Fruit fly (Drosophila melanogaster) whole organism, embryonic: ENCODE results near the gene PLCXD.

Experiments used
- BEAF-32 ChIP-seq: fragments of 200-800 bp; sonication (Bioruptor generic); optimal IDR thresholded peaks from 3 replicates; lab custom pipeline; 2017; ENCODE audit warnings: missing biosample characterization, missing genetic modification characterization, mild to moderate bottlenecking, moderate library complexity, missing genetic modification reagents
- CG12391 ChIP-seq: fragments of 200-800 bp; sonication (Bioruptor generic); optimal IDR thresholded peaks from 3 replicates; lab custom pipeline; 2018; ENCODE audit warnings: missing biosample characterization, mild to moderate bottlenecking, missing genetic modification characterization, moderate library complexity
- CG14710 ChIP-seq: fragments of 200-800 bp; sonication (Bioruptor generic); optimal IDR thresholded peaks from 3 replicates; lab custom pipeline; 2019; ENCODE audit warnings: missing biosample characterization, mild to moderate bottlenecking, missing genetic modification characterization, moderate library complexity
- CG15269 ChIP-seq: fragments of 200-800 bp; sonication (Bioruptor generic); optimal IDR thresholded peaks from 2 replicates; lab custom pipeline; 2018; ENCODE audit warnings: missing biosample characterization, mild to moderate bottlenecking, missing genetic modification characterization, moderate library complexity
- CG17802 ChIP-seq: fragments of 200-800 bp; sonication (Bioruptor generic); optimal IDR thresholded peaks from 2 replicates; lab custom pipeline; 2018; ENCODE audit warnings: missing biosample characterization, mild to moderate bottlenecking, missing genetic modification characterization, moderate library complexity
- CG2889 ChIP-seq: fragments of 200-800 bp; sonication (Bioruptor generic); IDR thresholded peaks from 3 replicates; pipeline ENCODE4 v1.3.6; 2022; ENCODE audit warnings: missing biosample characterization, missing genetic modification characterization
- CG31224 ChIP-seq: fragments of 200-800 bp; sonication (Bioruptor generic); IDR thresholded peaks from 2 replicates; pipeline ENCODE4 v1.3.6; 2022; ENCODE audit warnings: missing biosample characterization, missing genetic modification characterization
- CG31388 ChIP-seq: fragments of 200-800 bp; sonication (Bioruptor generic); optimal IDR thresholded peaks from 2 replicates; lab custom pipeline; 2016; ENCODE audit warnings: missing biosample characterization, missing genetic modification characterization
- CG33557 ChIP-seq: fragments of 200-800 bp; sonication (Bioruptor generic); optimal IDR thresholded peaks from 2 replicates; lab custom pipeline; 2019; ENCODE audit warnings: missing biosample characterization, mild to moderate bottlenecking, missing genetic modification characterization, moderate library complexity
- CG43689 ChIP-seq: fragments of 200-800 bp; sonication (Bioruptor generic); IDR thresholded peaks from 2 replicates; pipeline ENCODE4 v1.3.6; 2022; ENCODE audit warnings: missing biosample characterization, missing genetic modification characterization
- CG6813 ChIP-seq: fragments of 200-800 bp; sonication (Bioruptor generic); optimal IDR thresholded peaks from 2 replicates; lab custom pipeline; 2017; ENCODE audit warnings: missing biosample characterization, missing genetic modification characterization, mild to moderate bottlenecking, moderate library complexity, missing genetic modification reagents
- CG7271 ChIP-seq: fragments of 200-800 bp; sonication (Bioruptor generic); optimal IDR thresholded peaks from 2 replicates; lab custom pipeline; 2018; ENCODE audit warnings: missing biosample characterization, mild to moderate bottlenecking, missing genetic modification characterization, moderate library complexity
- CG7786 ChIP-seq: fragments of 200-800 bp; sonication (Bioruptor generic); optimal IDR thresholded peaks from 2 replicates; lab custom pipeline; 2016; ENCODE audit warnings: missing biosample characterization, missing genetic modification characterization
- CG7963 ChIP-seq: fragments of 200-800 bp; sonication (Bioruptor generic); IDR thresholded peaks from 3 replicates; pipeline ENCODE4 v1.3.6; 2022; ENCODE audit warnings: missing biosample characterization, missing genetic modification characterization; ENCODE audit not compliant: partially characterized antibody
- CG7987 ChIP-seq: fragments of 200-800 bp; sonication (Bioruptor generic); optimal IDR thresholded peaks from 2 replicates; lab custom pipeline; 2018; ENCODE audit warnings: missing biosample characterization, mild to moderate bottlenecking, missing genetic modification characterization, moderate library complexity
- CG8478 ChIP-seq: fragments of >200 bp; optimal IDR thresholded peaks from 2 replicates; lab custom pipeline; 2018
- CkIIα-i1 ChIP-seq: fragments of 200-800 bp; sonication (Bioruptor generic); IDR thresholded peaks from 2 replicates; pipeline ENCODE4 v1.3.6; 2022; ENCODE audit warnings: missing biosample characterization, missing genetic modification characterization
- D19A ChIP-seq: fragments of 200-800 bp; optimal IDR thresholded peaks from 3 replicates; lab custom pipeline; 2019; ENCODE audit warnings: missing biosample characterization, mild to moderate bottlenecking, missing genetic modification characterization, moderate library complexity
- Dek ChIP-seq: fragments of 200-800 bp; sonication (Bioruptor generic); optimal IDR thresholded peaks from 3 replicates; lab custom pipeline; 2019; ENCODE audit warnings: missing biosample characterization, mild to moderate bottlenecking, missing genetic modification characterization, moderate library complexity
- Hand ChIP-seq: fragments of 200-800 bp; sonication (Bioruptor generic); optimal IDR thresholded peaks from 2 replicates; lab custom pipeline; 2017; ENCODE audit warnings: mild to moderate bottlenecking, missing biosample characterization, missing genetic modification reagents, missing genetic modification characterization
- Hey ChIP-seq: fragments of 200-800 bp; sonication (Bioruptor generic); optimal IDR thresholded peaks from 3 replicates; lab custom pipeline; 2018; ENCODE audit warnings: missing biosample characterization, mild to moderate bottlenecking, missing genetic modification characterization
- HmgZ ChIP-seq: fragments of 200-800 bp; sonication (Bioruptor generic); optimal IDR thresholded peaks from 2 replicates; lab custom pipeline; 2018; ENCODE audit warnings: missing biosample characterization, mild to moderate bottlenecking, missing genetic modification characterization
- MTF-1 ChIP-seq: fragments of 200-800 bp; sonication (Bioruptor generic); optimal IDR thresholded peaks from 2 replicates; lab custom pipeline; 2018; ENCODE audit warnings: missing biosample characterization, mild to moderate bottlenecking, missing genetic modification characterization, borderline replicate concordance
- Meics ChIP-seq: fragments of 200-800 bp; sonication (Bioruptor generic); optimal IDR thresholded peaks from 2 replicates; lab custom pipeline; 2017; ENCODE audit warnings: missing biosample characterization, mild to moderate bottlenecking, missing genetic modification characterization
- NK7.1 ChIP-seq: fragments of 200-800 bp; sonication (Bioruptor generic); optimal IDR thresholded peaks from 3 replicates; lab custom pipeline; 2016; ENCODE audit warnings: missing biosample characterization, missing genetic modification characterization
- Nf-YA ChIP-seq: fragments of 200-800 bp; sonication (Bioruptor generic); IDR thresholded peaks from 2 replicates; pipeline ENCODE4 v1.3.6; 2022; ENCODE audit warnings: missing biosample characterization, missing genetic modification characterization
- Opbp ChIP-seq: fragments of 200-800 bp; sonication (Bioruptor generic); IDR thresholded peaks from 3 replicates; pipeline ENCODE4 v1.3.6; 2022; ENCODE audit warnings: missing biosample characterization, missing genetic modification characterization; ENCODE audit not compliant: partially characterized antibody
- Ptx1 ChIP-seq: fragments of 200-800 bp; sonication (Bioruptor generic); IDR thresholded peaks from 2 replicates; pipeline ENCODE4 v1.3.6; 2022; ENCODE audit warnings: missing biosample characterization, missing genetic modification characterization
- Sox100B ChIP-seq: fragments of 200-800 bp; sonication (Bioruptor generic); optimal IDR thresholded peaks from 3 replicates; lab custom pipeline; 2018; ENCODE audit warnings: missing biosample characterization, mild to moderate bottlenecking, missing genetic modification characterization
- Sox102F ChIP-seq: fragments of 200-800 bp; sonication (Bioruptor generic); optimal IDR thresholded peaks from 2 replicates; lab custom pipeline; 2018; ENCODE audit warnings: missing biosample characterization, mild to moderate bottlenecking, missing genetic modification characterization, moderate library complexity
- Trl ChIP-seq, 3 experiments: fragments of >200 bp in 2 of 3; fragments of 200-800 bp in 1 of 3; sonication (Bioruptor generic) in 1 of 3; optimal IDR thresholded peaks; 2 replicates in 1 of 3; 3 replicates in 2 of 3; lab custom pipeline; 2016 to 2017; ENCODE audit warnings: missing biosample characterization in 1 of 3, missing genetic modification characterization in 1 of 3
- amos ChIP-seq: fragments of 200-800 bp; sonication (Bioruptor generic); IDR thresholded peaks from 2 replicates; pipeline ENCODE4 v1.3.6; 2022; ENCODE audit warnings: missing biosample characterization, missing genetic modification characterization; ENCODE audit not compliant: partially characterized antibody
- aop ChIP-seq: fragments of 200-800 bp; sonication (Bioruptor generic); IDR thresholded peaks from 2 replicates; pipeline ENCODE4 v1.3.6; 2022; ENCODE audit warnings: missing biosample characterization, missing genetic modification characterization
- cato ChIP-seq: fragments of 200-800 bp; sonication (Bioruptor generic); optimal IDR thresholded peaks from 2 replicates; lab custom pipeline; 2016; ENCODE audit warnings: missing biosample characterization, missing genetic modification characterization, borderline replicate concordance
- fd102C ChIP-seq: fragments of 200-800 bp; sonication (Bioruptor generic); optimal IDR thresholded peaks from 2 replicates; lab custom pipeline; 2018; ENCODE audit warnings: missing biosample characterization, mild to moderate bottlenecking, missing genetic modification characterization, moderate library complexity
- fd96Cb ChIP-seq: fragments of 200-800 bp; sonication (Bioruptor generic); optimal IDR thresholded peaks from 2 replicates; lab custom pipeline; 2018; ENCODE audit warnings: missing biosample characterization, mild to moderate bottlenecking, missing genetic modification characterization, moderate library complexity
- hkb ChIP-seq, 2 experiments: fragments of 200-800 bp in 1 of 2; fragments of >200 bp in 1 of 2; sonication (Bioruptor generic) in 1 of 2; IDR thresholded peaks in 1 of 2; optimal IDR thresholded peaks in 1 of 2; 2 replicates each; pipeline versions ENCODE4 v1.3.6 to Lab custom; 2017 to 2022; ENCODE audit warnings: missing biosample characterization in 1 of 2, missing genetic modification characterization in 1 of 2
- lab ChIP-seq: fragments of 200-800 bp; sonication (Bioruptor generic); optimal IDR thresholded peaks from 3 replicates; lab custom pipeline; 2017; ENCODE audit warnings: missing biosample characterization, missing genetic modification characterization, mild to moderate bottlenecking, moderate library complexity, missing genetic modification reagents
- mam ChIP-seq: fragments of 200-800 bp; sonication (Bioruptor generic); optimal IDR thresholded peaks from 3 replicates; lab custom pipeline; 2016; ENCODE audit warnings: missing biosample characterization, missing genetic modification characterization
- oc ChIP-seq: fragments of 200-800 bp; sonication (Bioruptor generic); optimal IDR thresholded peaks from 2 replicates; lab custom pipeline; 2018; ENCODE audit warnings: missing biosample characterization, mild to moderate bottlenecking, missing genetic modification characterization, moderate library complexity
- phol ChIP-seq: fragments of 200-800 bp; sonication (Bioruptor generic); optimal IDR thresholded peaks from 3 replicates; lab custom pipeline; 2018; ENCODE audit warnings: missing biosample characterization, mild to moderate bottlenecking, missing genetic modification characterization, moderate library complexity
- scrt ChIP-seq: fragments of 200-800 bp; sonication (Bioruptor generic); optimal IDR thresholded peaks from 2 replicates; lab custom pipeline; 2018; ENCODE audit warnings: missing biosample characterization, mild to moderate bottlenecking, missing genetic modification characterization, moderate library complexity
- slp2 ChIP-seq: fragments of 200-800 bp; sonication (Bioruptor generic); optimal IDR thresholded peaks from 2 replicates; lab custom pipeline; 2016; ENCODE audit warnings: missing biosample characterization, missing genetic modification characterization
- sug ChIP-seq: fragments of 200-800 bp; optimal IDR thresholded peaks from 2 replicates; lab custom pipeline; 2019; ENCODE audit warnings: missing biosample characterization, mild to moderate bottlenecking, missing genetic modification characterization, moderate library complexity
- vfl ChIP-seq: fragments of 200-800 bp; sonication (Bioruptor generic); optimal IDR thresholded peaks from 2 replicates; lab custom pipeline; 2016; ENCODE audit warnings: missing biosample characterization, missing genetic modification characterization
- zen ChIP-seq: fragments of 200-800 bp; sonication (Bioruptor generic); optimal IDR thresholded peaks from 3 replicates; lab custom pipeline; 2018; ENCODE audit warnings: missing biosample characterization, mild to moderate bottlenecking, missing genetic modification characterization, moderate library complexity
- zfh2 ChIP-seq: fragments of 200-800 bp; sonication (Bioruptor generic); optimal IDR thresholded peaks from 2 replicates; lab custom pipeline; 2016; ENCODE audit warnings: missing biosample characterization, missing genetic modification characterization

PLCXD gene

dm6 chr2L:12044613-12045350, 4.4 kb upstream of the PLCXD start, which contains the start of gene CG6785 (continued):
- TF ChIP-seq fd96Cb (tag; lab: Kevin White, UChicago) (peak; percentile 56), cato (GFP tag; lab: Kevin White, UChicago) (peak; percentile 64), CG14710 (peak; percentile 73), Nf-YA (GFP tag; lab: Robert Waterston, UW) (no peak; the same call in 1 of the 2 replicates), CG7963 (GFP tag; lab: Robert Waterston, UW) (no peak), CG15269 (tag; lab: Kevin White, UChicago) (peak; percentile 79), aop (GFP tag; lab: Robert Waterston, UW) (no peak), CG2889 (no peak), CG7271 (peak; percentile 18), amos (GFP tag; lab: Robert Waterston, UW) (no peak; the same call in 1 of the 2 replicates), vfl (GFP tag; lab: Kevin White, UChicago) (peak; percentile 31), Dek (tag; lab: Kevin White, UChicago) (peak; percentile 72), mam (GFP tag; lab: Kevin White, UChicago) (peak; percentile 37), D19A (tag; lab: Kevin White, UChicago) (peak; percentile 67), CG6813 (GFP tag; lab: Kevin White, UChicago) (peak; percentile 96), MTF-1 (GFP tag; lab: Kevin White, UChicago) (peak; percentile 92), Meics (GFP tag; lab: Kevin White, UChicago) (peak; percentile 84), CG31388 (GFP tag; lab: Kevin White, UChicago) (no peak), CG31224 (no peak), scrt (peak; percentile 74), CG43689 (GFP tag; lab: Robert Waterston, UW) (no peak), hkb (optimal IDR thresholded peaks at IDR 0.05; lab: Kevin White, UChicago) (no peak), hkb (GFP tag; IDR thresholded peaks at IDR 0.05; lab: Robert Waterston, UW) (peak; percentile 82), sug (tag; lab: Kevin White, UChicago) (peak; percentile 57), CkIIα-i1 (no peak), oc (peak; percentile 77), CG33557 (peak; percentile 91), zen (tag; lab: Kevin White, UChicago) (peak; percentile 9), phol (tag; lab: Kevin White, UChicago) (peak; percentile 62), Hey (peak; percentile 86), BEAF-32 (GFP tag; lab: Kevin White, UChicago) (peak; percentile 25), Sox100B (GFP tag; lab: Kevin White, UChicago) (peak; percentile 90), CG7786 (peak; percentile 69), Trl (optimal IDR thresholded peaks at IDR 0.05; lab: Kevin White, UChicago) (peak; percentile 83 to 97), Trl (GFP tag; optimal IDR thresholded peaks at IDR 0.05; lab: Kevin White, UChicago) (peak; percentile 94), NK7.1 (GFP tag; lab: Kevin White, UChicago) (peak; percentile 84), HmgZ (tag; lab: Kevin White, UChicago) (peak; percentile 81), CG8478 (lab: Kevin White, UChicago) (no peak), CG7987 (GFP tag; lab: Kevin White, UChicago) (peak; percentile 93), slp2 (peak; percentile 74), Ptx1 (GFP tag; lab: Robert Waterston, UW) (no peak), Opbp (GFP tag; lab: Robert Waterston, UW) (no peak), CG17802 (peak; percentile 24), Hand (GFP tag; lab: Kevin White, UChicago) (peak; percentile 78), fd102C (peak; percentile 70), Sox102F (GFP tag; lab: Kevin White, UChicago) (peak; percentile 80), CG12391 (tag; lab: Kevin White, UChicago) (peak; percentile 72), zfh2 (GFP tag; lab: Kevin White, UChicago) (no peak), lab (GFP tag; lab: Kevin White, UChicago) (peak; percentile 94)
